Fruit fly (Drosophila melanogaster) whole organism, embryonic: ENCODE results near the gene kud.

Experiments used
- Atf-2 ChIP-seq: fragments of 200-800 bp; sonication (Bioruptor generic); optimal IDR thresholded peaks from 2 replicates; lab custom pipeline; 2016; ENCODE audit warnings: missing biosample characterization, missing genetic modification characterization
- Awh ChIP-seq: fragments of 200-800 bp; sonication (Bioruptor generic); IDR thresholded peaks from 2 replicates; pipeline ENCODE4, ENCODE4 v1.3.6; 2022; ENCODE audit warnings: missing biosample characterization, missing genetic modification characterization
- CG12236 ChIP-seq: fragments of 200-800 bp; sonication (Bioruptor generic); optimal IDR thresholded peaks from 2 replicates; lab custom pipeline; 2016; ENCODE audit warnings: missing biosample characterization, missing genetic modification characterization
- CG15269 ChIP-seq: fragments of 200-800 bp; sonication (Bioruptor generic); optimal IDR thresholded peaks from 2 replicates; lab custom pipeline; 2018; ENCODE audit warnings: missing biosample characterization, mild to moderate bottlenecking, missing genetic modification characterization, moderate library complexity
- CG15601 ChIP-seq: fragments of 200-800 bp; sonication (Bioruptor generic); optimal IDR thresholded peaks from 3 replicates; lab custom pipeline; 2019; ENCODE audit warnings: missing biosample characterization, mild to moderate bottlenecking, missing genetic modification characterization, moderate library complexity
- CG1602 ChIP-seq: fragments of 200-800 bp; sonication (Bioruptor generic); optimal IDR thresholded peaks from 3 replicates; lab custom pipeline; 2016; ENCODE audit warnings: missing biosample characterization, missing genetic modification characterization
- CG16863 ChIP-seq: fragments of 200-800 bp; sonication (Bioruptor generic); optimal IDR thresholded peaks from 3 replicates; lab custom pipeline; 2016; ENCODE audit warnings: missing biosample characterization, missing genetic modification characterization
- CG17829 ChIP-seq: fragments of 200-800 bp; optimal IDR thresholded peaks from 2 replicates; lab custom pipeline; 2019; ENCODE audit warnings: missing biosample characterization, mild to moderate bottlenecking, missing genetic modification characterization, moderate library complexity
- CG18262 ChIP-seq: fragments of 200-800 bp; optimal IDR thresholded peaks from 3 replicates; lab custom pipeline; 2019; ENCODE audit warnings: missing biosample characterization, mild to moderate bottlenecking, missing genetic modification characterization, moderate library complexity
- CG31365 ChIP-seq: fragments of 200-800 bp; sonication (Bioruptor generic); optimal IDR thresholded peaks from 2 replicates; lab custom pipeline; 2018; ENCODE audit warnings: missing biosample characterization, mild to moderate bottlenecking, missing genetic modification characterization
- CG32767 ChIP-seq: fragments of 200-800 bp; sonication (Bioruptor generic); IDR thresholded peaks from 2 replicates; pipeline ENCODE4 v1.3.6; 2022; ENCODE audit warnings: missing biosample characterization, missing genetic modification characterization
- CG34422 ChIP-seq: fragments of 200-800 bp; sonication (Bioruptor generic); IDR thresholded peaks from 3 replicates; pipeline ENCODE4 v1.3.6; 2022; ENCODE audit warnings: missing biosample characterization, missing genetic modification characterization
- CG4617 ChIP-seq: fragments of 200-800 bp; sonication (Bioruptor generic); optimal IDR thresholded peaks from 3 replicates; lab custom pipeline; 2016; ENCODE audit warnings: missing biosample characterization, missing genetic modification characterization, borderline replicate concordance
- CG6254 ChIP-seq: fragments of 200-800 bp; sonication (Bioruptor generic); optimal IDR thresholded peaks from 3 replicates; lab custom pipeline; 2017; ENCODE audit warnings: mild to moderate bottlenecking, missing biosample characterization, missing genetic modification reagents, missing genetic modification characterization
- CG7786 ChIP-seq: fragments of 200-800 bp; sonication (Bioruptor generic); optimal IDR thresholded peaks from 2 replicates; lab custom pipeline; 2016; ENCODE audit warnings: missing biosample characterization, missing genetic modification characterization
- CG8924 ChIP-seq: fragments of 200-800 bp; optimal IDR thresholded peaks from 3 replicates; lab custom pipeline; 2019; ENCODE audit warnings: missing biosample characterization, mild to moderate bottlenecking, missing genetic modification characterization, moderate library complexity
- CTCF ChIP-seq: fragments of 200-800 bp; sonication (Bioruptor generic); optimal IDR thresholded peaks from 2 replicates; lab custom pipeline; 2017; ENCODE audit warnings: missing biosample characterization, mild to moderate bottlenecking, missing genetic modification characterization, moderate library complexity
- Deaf1 ChIP-seq: fragments of 200-800 bp; optimal IDR thresholded peaks from 3 replicates; lab custom pipeline; 2019; ENCODE audit warnings: missing biosample characterization, mild to moderate bottlenecking, missing genetic modification characterization, moderate library complexity
- Dek ChIP-seq: fragments of 200-800 bp; sonication (Bioruptor generic); optimal IDR thresholded peaks from 3 replicates; lab custom pipeline; 2019; ENCODE audit warnings: missing biosample characterization, mild to moderate bottlenecking, missing genetic modification characterization, moderate library complexity
- Dp ChIP-seq: fragments of 200-800 bp; sonication (Bioruptor generic); optimal IDR thresholded peaks from 2 replicates; lab custom pipeline; 2018; ENCODE audit warnings: missing biosample characterization, mild to moderate bottlenecking, missing genetic modification characterization, moderate library complexity
- Eip74EF ChIP-seq, 2 experiments: fragments of 200-800 bp in 1 of 2; fragments of >200 bp in 1 of 2; sonication (Bioruptor generic) in 1 of 2; optimal IDR thresholded peaks; 2 replicates each; lab custom pipeline; 2017 to 2019; ENCODE audit warnings: missing biosample characterization in 2 of 2, missing genetic modification characterization in 2 of 2, mild to moderate bottlenecking in 1 of 2, moderate library complexity in 1 of 2
- Ets65A ChIP-seq: fragments of 200-800 bp; sonication (Bioruptor generic); peaks from one replicate; lab custom pipeline; 2016; ENCODE audit warnings: missing biosample characterization, missing genetic modification characterization
- Fer3 ChIP-seq: fragments of 200-800 bp; sonication (Bioruptor generic); optimal IDR thresholded peaks from 2 replicates; lab custom pipeline; 2018; ENCODE audit warnings: missing biosample characterization, mild to moderate bottlenecking, missing genetic modification characterization, moderate library complexity
- H15 ChIP-seq: fragments of 200-800 bp; sonication (Bioruptor generic); IDR thresholded peaks from 3 replicates; pipeline ENCODE4 v1.3.6; 2022; ENCODE audit warnings: missing biosample characterization, missing genetic modification characterization
- Hr51 ChIP-seq, 2 experiments: fragments of 200-800 bp; sonication (Bioruptor generic); optimal IDR thresholded peaks; 2 replicates in 1 of 2; 3 replicates in 1 of 2; lab custom pipeline; 2016 to 2018; ENCODE audit warnings: missing biosample characterization in 2 of 2, missing genetic modification characterization in 2 of 2, mild to moderate bottlenecking in 1 of 2, moderate library complexity in 1 of 2
- Lhr ChIP-seq: fragments of 200-800 bp; sonication (Bioruptor generic); optimal IDR thresholded peaks from 3 replicates; lab custom pipeline; 2017; ENCODE audit warnings: mild to moderate bottlenecking, missing biosample characterization, missing genetic modification reagents, missing genetic modification characterization
- Med ChIP-seq: fragments of 200-800 bp; sonication (Bioruptor generic); peaks from one replicate; lab custom pipeline; 2016; ENCODE audit warnings: missing biosample characterization, missing genetic modification characterization, mild to moderate bottlenecking, inconsistent platforms, moderate library complexity
- Nf-YC ChIP-seq: fragments of 200-800 bp; optimal IDR thresholded peaks from 3 replicates; lab custom pipeline; 2019; ENCODE audit warnings: missing biosample characterization, mild to moderate bottlenecking, missing genetic modification characterization, moderate library complexity
- Side ChIP-seq: fragments of 200-800 bp; sonication (Bioruptor generic); optimal IDR thresholded peaks from 2 replicates; lab custom pipeline; 2016; ENCODE audit warnings: missing biosample characterization, missing genetic modification characterization
- Sry-δ ChIP-seq: fragments of 200-800 bp; sonication (Bioruptor generic); optimal IDR thresholded peaks from 2 replicates; lab custom pipeline; 2016; ENCODE audit warnings: missing biosample characterization, missing genetic modification characterization
- cas ChIP-seq: fragments of 200-800 bp; sonication (Bioruptor generic); IDR thresholded peaks from 2 replicates; pipeline ENCODE4 v1.3.6; 2022; ENCODE audit warnings: missing biosample characterization, missing genetic modification characterization
- ci ChIP-seq: fragments of 200-800 bp; sonication (Bioruptor generic); IDR thresholded peaks from 3 replicates; pipeline ENCODE4 v1.3.6; 2022; ENCODE audit warnings: missing biosample characterization, missing genetic modification characterization
- crp ChIP-seq, 2 experiments: fragments of 200-800 bp; sonication (Bioruptor generic); optimal IDR thresholded peaks; 2 replicates in 1 of 2; 3 replicates in 1 of 2; lab custom pipeline; 2017; ENCODE audit warnings: missing biosample characterization in 2 of 2, missing genetic modification characterization in 2 of 2, mild to moderate bottlenecking in 1 of 2, moderate library complexity in 1 of 2
- dm ChIP-seq: fragments of 200-800 bp; sonication (Bioruptor generic); optimal IDR thresholded peaks from 3 replicates; lab custom pipeline; 2016; ENCODE audit warnings: missing biosample characterization, missing genetic modification characterization
- dmrt11E ChIP-seq: fragments of 200-800 bp; sonication (Bioruptor generic); optimal IDR thresholded peaks from 3 replicates; lab custom pipeline; 2018; ENCODE audit warnings: missing biosample characterization, mild to moderate bottlenecking, missing genetic modification characterization, moderate library complexity
- dpn ChIP-seq, 2 experiments: fragments of 200-800 bp; sonication (Bioruptor generic); optimal IDR thresholded peaks; 3 replicates each; lab custom pipeline; 2016; ENCODE audit warnings: missing biosample characterization in 2 of 2, missing genetic modification characterization in 2 of 2
- fd3F ChIP-seq: fragments of 200-800 bp; sonication (Bioruptor generic); optimal IDR thresholded peaks from 2 replicates; lab custom pipeline; 2018; ENCODE audit warnings: missing biosample characterization, mild to moderate bottlenecking, missing genetic modification characterization, moderate library complexity
- hb ChIP-seq: fragments of 200-800 bp; sonication (Bioruptor generic); IDR thresholded peaks from 3 replicates; pipeline ENCODE4 v1.3.6; 2022; ENCODE audit warnings: missing biosample characterization, missing genetic modification characterization; ENCODE audit not compliant: partially characterized antibody
- jumu ChIP-seq: fragments of 200-800 bp; sonication (Bioruptor generic); optimal IDR thresholded peaks from 3 replicates; lab custom pipeline; 2016; ENCODE audit warnings: missing biosample characterization, missing genetic modification characterization
- lov ChIP-seq, 2 experiments: fragments of 200-800 bp in 1 of 2; fragments of >200 bp in 1 of 2; sonication (Bioruptor generic) in 1 of 2; IDR thresholded peaks in 1 of 2; optimal IDR thresholded peaks in 1 of 2; 2 replicates in 1 of 2; 3 replicates in 1 of 2; pipeline versions ENCODE4 v1.3.6 to Lab custom; 2017 to 2022; ENCODE audit warnings: missing biosample characterization in 1 of 2, missing genetic modification characterization in 1 of 2
- phol ChIP-seq: fragments of 200-800 bp; sonication (Bioruptor generic); optimal IDR thresholded peaks from 3 replicates; lab custom pipeline; 2018; ENCODE audit warnings: missing biosample characterization, mild to moderate bottlenecking, missing genetic modification characterization, moderate library complexity
- row ChIP-seq: fragments of 200-800 bp; sonication (Bioruptor generic); IDR thresholded peaks from 3 replicates; pipeline ENCODE4 v1.3.6; 2022; ENCODE audit warnings: missing biosample characterization, missing genetic modification characterization
- sc ChIP-seq, 3 experiments: fragments of >200 bp in 2 of 3; fragments of 200-800 bp in 1 of 3; sonication (Bioruptor generic) in 1 of 3; optimal IDR thresholded peaks; 2 replicates in 2 of 3; 3 replicates in 1 of 3; lab custom pipeline; 2017; ENCODE audit warnings: mild to moderate bottlenecking in 1 of 3, missing biosample characterization in 1 of 3, missing genetic modification characterization in 1 of 3, missing genetic modification reagents in 1 of 3
- sens ChIP-seq: fragments of 200-800 bp; sonication (Bioruptor generic); peaks from one replicate; lab custom pipeline; 2016; ENCODE audit warnings: missing biosample characterization, missing genetic modification characterization
- ssp ChIP-seq: fragments of 200-800 bp; sonication (Bioruptor generic); IDR thresholded peaks from 2 replicates; pipeline ENCODE4 v1.3.6; 2022; ENCODE audit warnings: missing biosample characterization, missing genetic modification characterization
- stwl ChIP-seq: fragments of 200-800 bp; sonication (Bioruptor generic); optimal IDR thresholded peaks from 3 replicates; lab custom pipeline; 2018; ENCODE audit warnings: missing biosample characterization, mild to moderate bottlenecking, missing genetic modification characterization, moderate library complexity
- sug ChIP-seq: fragments of 200-800 bp; optimal IDR thresholded peaks from 2 replicates; lab custom pipeline; 2019; ENCODE audit warnings: missing biosample characterization, mild to moderate bottlenecking, missing genetic modification characterization, moderate library complexity
- vvl ChIP-seq: fragments of 200-800 bp; sonication (Bioruptor generic); IDR thresholded peaks from 2 replicates; pipeline ENCODE4 v1.3.6; 2022; ENCODE audit warnings: missing biosample characterization, missing genetic modification characterization

kud gene

DNA sequence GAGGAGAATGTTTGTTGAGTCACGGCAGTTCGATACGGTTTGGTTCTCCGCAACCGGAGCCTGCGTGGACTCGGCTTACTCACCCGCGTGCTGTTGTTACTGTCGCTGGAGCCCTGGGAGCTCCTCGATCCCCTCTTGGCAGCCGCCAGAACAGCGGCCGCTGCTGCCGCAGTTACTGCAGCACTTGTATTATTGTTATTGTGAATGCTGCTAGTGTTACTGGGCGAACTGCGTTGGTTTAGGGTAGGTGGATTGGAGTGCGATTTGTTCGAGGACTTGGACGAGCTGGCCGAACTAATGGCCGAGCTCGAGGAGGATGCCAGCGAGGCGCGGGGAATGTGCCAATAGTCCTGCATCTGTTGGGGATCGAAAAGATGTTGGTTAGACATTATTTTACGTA, 34.3 kb downstream of the kud start:
- TF ChIP-seq Nf-YC: no peak
- no peak for TF ChIP-seq fd3F (GFP tag; lab: Kevin White, UChicago)
- peak; percentile 91 for TF ChIP-seq Ets65A (GFP tag; lab: Kevin White, UChicago)
- no peak for TF ChIP-seq dmrt11E
- TF ChIP-seq CG15269 (tag; lab: Kevin White, UChicago): no peak

DNA sequence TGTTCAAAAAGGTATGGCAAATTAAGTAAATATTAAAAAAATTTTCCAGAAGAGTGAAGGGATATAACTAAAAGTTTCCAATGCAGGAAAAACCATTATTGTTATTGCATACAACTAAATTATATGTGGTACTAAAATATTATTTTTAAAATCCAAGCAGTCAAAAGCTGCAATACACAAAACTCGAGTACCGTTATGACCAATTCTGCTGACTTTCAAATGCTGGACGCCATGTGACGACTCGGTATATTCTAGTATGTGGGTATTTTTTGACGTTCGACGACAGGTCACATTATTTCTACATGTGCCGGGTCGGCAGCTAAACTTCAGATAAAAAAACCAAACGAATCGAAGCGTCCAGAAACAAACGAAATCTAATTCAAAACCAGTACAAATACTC, 36.7 kb downstream of the kud start:
- TF ChIP-seq sug (tag; lab: Kevin White, UChicago) (peak; percentile 43), Eip74EF (GFP tag; optimal IDR thresholded peaks at IDR 0.05; lab: Kevin White, UChicago) (no peak), Atf-2 (peak; percentile 18), CG4617 (GFP tag; lab: Kevin White, UChicago) (peak; percentile 68), CG8924 (tag; lab: Kevin White, UChicago) (peak; percentile 8), Hr51 (GFP tag; optimal IDR thresholded peaks at IDR 0.05; lab: Kevin White, UChicago) (peak in 1 of 2 experiments; percentile 2), row (GFP tag; lab: Robert Waterston, UW) (peak; percentile 68), vvl (GFP tag; lab: Robert Waterston, UW) (peak; percentile 28), Awh (GFP tag; lab: Robert Waterston, UW) (no peak), CG12236 (GFP tag; lab: Kevin White, UChicago) (no peak), sc (optimal IDR thresholded peaks at IDR 0.05; lab: Kevin White, UChicago) (no peak), sc (GFP tag; optimal IDR thresholded peaks at IDR 0.05; lab: Kevin White, UChicago) (no peak), CG15601 (tag; lab: Kevin White, UChicago) (peak; percentile 6), Fer3 (tag; lab: Kevin White, UChicago) (peak; percentile 1), Dp (GFP tag; lab: Kevin White, UChicago) (peak; percentile 76), CG34422 (GFP tag; lab: Robert Waterston, UW) (peak; percentile 78; the same call in 1 of the 3 replicates), Nf-YC (peak; percentile 30), CG6254 (GFP tag; lab: Kevin White, UChicago) (no peak), jumu (GFP tag; lab: Kevin White, UChicago) (peak; percentile 19), ci (GFP tag; lab: Robert Waterston, UW) (no peak), Med (peak; percentile 81), lov (optimal IDR thresholded peaks at IDR 0.05; lab: Kevin White, UChicago) (no peak), lov (GFP tag; IDR thresholded peaks at IDR 0.05; lab: Robert Waterston, UW) (no peak), Sry-δ (peak; percentile 48), sens (peak; percentile 70), ssp (GFP tag; lab: Robert Waterston, UW) (peak; percentile 48; the same call in 1 of the 2 replicates), CG1602 (GFP tag; lab: Kevin White, UChicago) (no peak), CG18262 (tag; lab: Kevin White, UChicago) (peak; percentile 17), hb (GFP tag; lab: Robert Waterston, UW) (no peak), CG17829 (tag; lab: Kevin White, UChicago) (peak; percentile 25), cas (GFP tag; lab: Robert Waterston, UW) (no peak), Lhr (GFP tag; lab: Kevin White, UChicago) (peak; percentile 91), dpn (GFP tag; optimal IDR thresholded peaks at IDR 0.05; lab: Kevin White, UChicago) (peak; percentile 10 to 18), dm (GFP tag; lab: Kevin White, UChicago) (peak; percentile 88), Side (GFP tag; lab: Kevin White, UChicago) (no peak), CG16863 (GFP tag; lab: Kevin White, UChicago) (no peak), stwl (tag; lab: Kevin White, UChicago) (peak; percentile 97), H15 (0 out of 3 replicates have a peak, but pooled peaks have one; percentile 12), CG7786 (GFP tag; lab: Kevin White, UChicago) (no peak), Dek (tag; lab: Kevin White, UChicago) (peak; percentile 52), phol (tag; lab: Kevin White, UChicago) (peak; percentile 50), CTCF (peak; percentile 49), CG32767 (GFP tag; lab: Robert Waterston, UW) (no peak), Deaf1 (tag; lab: Kevin White, UChicago) (no peak), crp (GFP tag; optimal IDR thresholded peaks at IDR 0.05; lab: Kevin White, UChicago) (peak in 1 of 2 experiments; percentile 32), CG31365 (no peak)
